Fruit fly (Drosophila melanogaster): ENCODE results near the gene CG3552.

Gene CG3552

dm6 chr3L:9422636-9423419 is 33.3 kb upstream of the CG3552 start, which contains the start of gene aay (continued):
- TF ChIP-seq Side (GFP tag; optimal IDR thresholded peaks at IDR 0.05) (peak; percentile 95), CG2875 (GFP tag; optimal IDR thresholded peaks at IDR 0.05) (peak; percentile 99), fd64A (GFP tag; optimal IDR thresholded peaks at IDR 0.05) (peak; percentile 97), CG2678 (tag; optimal IDR thresholded peaks at IDR 0.05) (peak; percentile 99), CG14667 (GFP tag; IDR thresholded peaks at IDR 0.05) (peak; percentile 96), CG4707 (GFP tag; optimal IDR thresholded peaks at IDR 0.05) (peak; percentile 97), sens (GFP tag) (peak; percentile 100), Kr (GFP tag; optimal IDR thresholded peaks at IDR 0.05) (peak; percentile 75), twi (tag; optimal IDR thresholded peaks at IDR 0.05) (peak; percentile 96), Antp (GFP tag; optimal IDR thresholded peaks at IDR 0.05) (peak; percentile 91), Sin3A (optimal IDR thresholded peaks at IDR 0.05) (no peak), CG7271 (tag; optimal IDR thresholded peaks at IDR 0.05) (peak; percentile 96), CG14441 (GFP tag; IDR thresholded peaks at IDR 0.05) (peak; percentile 98), B-H1 (GFP tag; IDR thresholded peaks at IDR 0.05) (peak; percentile 97), ken (GFP tag; IDR thresholded peaks at IDR 0.05) (peak; percentile 97), NC2β (GFP tag; optimal IDR thresholded peaks at IDR 0.05) (peak; percentile 96), TFAM (GFP tag; optimal IDR thresholded peaks at IDR 0.05) (peak; percentile 92), CG5245 (GFP tag; optimal IDR thresholded peaks at IDR 0.05) (peak; percentile 97), Lim3 (GFP tag; IDR thresholded peaks at IDR 0.05) (peak; percentile 93), onecut (GFP tag; IDR thresholded peaks at IDR 0.05) (peak; percentile 95), CG3407 (GFP tag; optimal IDR thresholded peaks at IDR 0.05) (peak; percentile 98), ind (GFP tag; optimal IDR thresholded peaks at IDR 0.05) (peak; percentile 99), CG11695 (GFP tag; IDR thresholded peaks at IDR 0.05) (peak; percentile 98), Pdp1 (GFP tag; optimal IDR thresholded peaks at IDR 0.05) (peak; percentile 96 to 98), CG10462 (GFP tag; optimal IDR thresholded peaks at IDR 0.05) (peak; percentile 97), Hr3 (GFP tag; optimal IDR thresholded peaks at IDR 0.05) (peak; percentile 99), CG1832 (GFP tag; optimal IDR thresholded peaks at IDR 0.05) (no peak), caup (GFP tag; optimal IDR thresholded peaks at IDR 0.05; ENCODE audit: severe bottlenecking) (peak; percentile 99), CG11398 (GFP tag; optimal IDR thresholded peaks at IDR 0.05) (peak; percentile 95), Lpt (GFP tag; optimal IDR thresholded peaks at IDR 0.05) (no peak), CG10543 (GFP tag; optimal IDR thresholded peaks at IDR 0.05) (peak; percentile 97), CG15601 (tag; optimal IDR thresholded peaks at IDR 0.05) (peak; percentile 98), ems (GFP tag; optimal IDR thresholded peaks at IDR 0.05) (peak; percentile 98), mam (GFP tag; optimal IDR thresholded peaks at IDR 0.05) (peak; percentile 97), Mes4 (GFP tag; optimal IDR thresholded peaks at IDR 0.05) (peak; percentile 98), CG17359 (tag; optimal IDR thresholded peaks at IDR 0.05) (peak; percentile 99), CG18599 (GFP tag; optimal IDR thresholded peaks at IDR 0.05) (peak; percentile 99), tgo (GFP tag; IDR thresholded peaks at IDR 0.05) (peak; percentile 98), Drgx (GFP tag; IDR thresholded peaks at IDR 0.05) (peak; percentile 98), CG6654 (GFP tag; optimal IDR thresholded peaks at IDR 0.05) (peak; percentile 91), Stat92E (GFP tag; optimal IDR thresholded peaks at IDR 0.05) (peak in 1 of 3 experiments; percentile 99), ro (GFP tag; IDR thresholded peaks at IDR 0.05) (peak; percentile 96), CG15011 (GFP tag; optimal IDR thresholded peaks at IDR 0.05) (peak; percentile 98), ewg (GFP tag; optimal IDR thresholded peaks at IDR 0.05) (peak; percentile 97), zfh1 (GFP tag; IDR thresholded peaks at IDR 0.05) (peak; percentile 99), CG14050 (GFP tag; IDR thresholded peaks at IDR 0.05) (peak; percentile 97), Rx (GFP tag; IDR thresholded peaks at IDR 0.05) (peak; percentile 98), ase (GFP tag; IDR thresholded peaks at IDR 0.05) (peak; percentile 98), pnt (GFP tag; optimal IDR thresholded peaks at IDR 0.05) (peak; percentile 95), CG1024 (GFP tag; IDR thresholded peaks at IDR 0.05) (peak; percentile 95)

Measured in whole organism, embryonic.